Worm (Caenorhabditis elegans) whole organism, L1 larva: ENCODE data around the gene grk-2.

Source experiments
- C16A3.4 ChIP-seq: fragments of 150-350 bp; optimal IDR thresholded peaks from 2 replicates; lab custom pipeline; 2014; ENCODE audit warnings: missing biosample characterization, missing genetic modification characterization
- C34B4.2 ChIP-seq: sonication (generic microtip); optimal IDR thresholded peaks from 2 replicates; lab custom pipeline; 2017; ENCODE audit warnings: mild to moderate bottlenecking, missing genetic modification characterization, missing compliant biosample characterization
- Y116A8C.19 ChIP-seq: sonication (generic microtip); optimal IDR thresholded peaks from 2 replicates; lab custom pipeline; 2016; ENCODE audit warnings: missing compliant biosample characterization, missing genetic modification characterization, borderline replicate concordance
- ceh-63 ChIP-seq: fragments of 200-800 bp; sonication (Bioruptor generic); optimal IDR thresholded peaks from 2 replicates; lab custom pipeline; 2018; ENCODE audit warnings: mild to moderate bottlenecking, missing genetic modification characterization, missing compliant biosample characterization
- ceh-8 ChIP-seq: fragments of 200-800 bp; sonication (Bioruptor generic); optimal IDR thresholded peaks from 2 replicates; lab custom pipeline; 2018; ENCODE audit warnings: mild to moderate bottlenecking, missing genetic modification characterization, moderate library complexity, missing compliant biosample characterization
- ceh-82 ChIP-seq, 3 experiments: fragments of 150-350 bp in 1 of 3; sonication (generic microtip) in 2 of 3; optimal IDR thresholded peaks; 2 replicates each; lab custom pipeline; 2014 to 2017; ENCODE audit warnings: missing biosample characterization in 3 of 3, missing genetic modification characterization in 3 of 3
- ces-1 ChIP-seq: fragments of 150-350 bp; optimal IDR thresholded peaks from 2 replicates; lab custom pipeline; 2014; ENCODE audit warnings: missing biosample characterization, missing genetic modification reagents, missing genetic modification characterization
- dpl-1 ChIP-seq, 3 experiments: fragments of 150-350 bp in 2 of 3; sonication (generic microtip) in 1 of 3; optimal IDR thresholded peaks; 2 replicates each; lab custom pipeline; 2014 to 2017; ENCODE audit warnings: missing biosample characterization in 3 of 3, missing genetic modification characterization in 3 of 3, missing genetic modification reagents in 3 of 3
- dsc-1 ChIP-seq: sonication (generic microtip); optimal IDR thresholded peaks from 2 replicates; lab custom pipeline; 2016; ENCODE audit warnings: mild to moderate bottlenecking, missing genetic modification characterization, missing compliant biosample characterization
- efl-1 ChIP-seq, 4 experiments: fragments of 150-350 bp; optimal IDR thresholded peaks in 3 of 4; peaks in 1 of 4; 1 replicate in 1 of 4; 2 replicates in 3 of 4; lab custom pipeline; 2014; ENCODE audit warnings: missing biosample characterization in 2 of 4, missing genetic modification characterization in 2 of 4, missing genetic modification reagents in 2 of 4
- egl-13 ChIP-seq: sonication (generic microtip); optimal IDR thresholded peaks from 2 replicates; lab custom pipeline; 2016; ENCODE audit warnings: missing genotype, missing genetic modification reagents, missing genetic modification characterization, missing compliant biosample characterization
- elt-2 ChIP-seq: sonication (generic microtip); optimal IDR thresholded peaks from 2 replicates; lab custom pipeline; 2016; ENCODE audit warnings: missing genetic modification characterization, mild to moderate bottlenecking, inconsistent platforms, missing compliant biosample characterization, missing genetic modification reagents
- ets-5 ChIP-seq: fragments of 200-800 bp; sonication (Bioruptor generic); IDR thresholded peaks from 2 replicates; pipeline ENCODE4 v1.3.6; 2022; ENCODE audit warnings: missing genetic modification characterization, missing compliant biosample characterization
- fkh-10 ChIP-seq: sonication (generic microtip); optimal IDR thresholded peaks from 2 replicates; lab custom pipeline; 2017; ENCODE audit warnings: missing biosample characterization, missing genetic modification reagents, missing genetic modification characterization
- fkh-4 ChIP-seq: sonication (generic microtip); optimal IDR thresholded peaks from 2 replicates; lab custom pipeline; 2016; ENCODE audit warnings: missing compliant biosample characterization, missing genetic modification characterization, borderline replicate concordance
- fkh-8 ChIP-seq: sonication (generic microtip); optimal IDR thresholded peaks from 2 replicates; lab custom pipeline; 2016; ENCODE audit warnings: mild to moderate bottlenecking, missing genetic modification characterization, missing compliant biosample characterization
- isw-1 ChIP-seq: fragments of 200-800 bp; sonication (Bioruptor generic); IDR thresholded peaks from 2 replicates; pipeline ENCODE4 v1.3.6; 2022; ENCODE audit warnings: missing genetic modification characterization, missing compliant biosample characterization
- jun-1 ChIP-seq: fragments of 150-350 bp; optimal IDR thresholded peaks from 2 replicates; lab custom pipeline; 2014; ENCODE audit warnings: missing biosample characterization, missing genetic modification reagents, missing genetic modification characterization
- lin-14 ChIP-seq: fragments of 200-800 bp; sonication (Bioruptor generic); optimal IDR thresholded peaks from 2 replicates; lab custom pipeline; 2018; ENCODE audit warnings: mild to moderate bottlenecking, missing genetic modification characterization, moderate library complexity, missing compliant biosample characterization
- lin-35 ChIP-seq, 2 experiments: fragments of 150-350 bp; optimal IDR thresholded peaks; 2 replicates each; lab custom pipeline; 2014; ENCODE audit warnings: missing biosample characterization in 2 of 2, missing genetic modification characterization in 2 of 2, missing genetic modification reagents in 2 of 2
- lin-39 ChIP-seq: fragments of 150-350 bp; optimal IDR thresholded peaks from 2 replicates; lab custom pipeline; 2014; ENCODE audit warnings: missing biosample characterization, missing genetic modification reagents, missing genetic modification characterization
- lsy-2 ChIP-seq, 2 experiments: fragments of 150-350 bp; optimal IDR thresholded peaks; 2 replicates each; lab custom pipeline; 2014; ENCODE audit warnings: missing biosample characterization in 2 of 2, missing genetic modification characterization in 2 of 2
- mab-9 ChIP-seq: fragments of 200-800 bp; sonication (Bioruptor generic); IDR thresholded peaks from 2 replicates; pipeline ENCODE4 v1.3.6; 2022; ENCODE audit warnings: missing genetic modification reagents, missing genetic modification characterization, missing compliant biosample characterization
- mdl-1 ChIP-seq, 2 experiments: fragments of 150-350 bp; optimal IDR thresholded peaks; 2 replicates each; lab custom pipeline; 2014 to 2017; ENCODE audit warnings: missing biosample characterization in 2 of 2, missing genetic modification characterization in 2 of 2, inconsistent platforms in 1 of 2
- mef-2 ChIP-seq: fragments of 150-350 bp; optimal IDR thresholded peaks from 2 replicates; lab custom pipeline; 2014; ENCODE audit warnings: missing biosample characterization, missing genetic modification characterization
- mep-1 ChIP-seq: fragments of 150-350 bp; optimal IDR thresholded peaks from 2 replicates; lab custom pipeline; 2014; ENCODE audit warnings: missing biosample characterization, missing genetic modification characterization
- nhr-12 ChIP-seq: sonication (generic microtip); optimal IDR thresholded peaks from 2 replicates; lab custom pipeline; 2017; ENCODE audit warnings: missing biosample characterization, missing genetic modification characterization
- nhr-19 ChIP-seq: fragments of 200-800 bp; sonication (Bioruptor generic); conservative IDR thresholded peaks from 2 replicates; pipeline ENCODE4 v1.3.6; 2022; ENCODE audit warnings: missing genetic modification characterization, missing compliant biosample characterization
- nhr-20 ChIP-seq: sonication (generic microtip); optimal IDR thresholded peaks from 2 replicates; lab custom pipeline; 2016; ENCODE audit warnings: mild to moderate bottlenecking, missing genetic modification characterization, missing compliant biosample characterization
- nhr-47 ChIP-seq: sonication (generic microtip); optimal IDR thresholded peaks from 2 replicates; lab custom pipeline; 2016; ENCODE audit warnings: mild to moderate bottlenecking, missing genetic modification characterization, moderate library complexity, missing compliant biosample characterization
- nhr-71 ChIP-seq: sonication (generic microtip); optimal IDR thresholded peaks from 2 replicates; lab custom pipeline; 2016; ENCODE audit warnings: mild to moderate bottlenecking, missing genetic modification characterization, moderate library complexity, missing compliant biosample characterization
- nhr-85 ChIP-seq: sonication (generic microtip); peaks from one replicate; lab custom pipeline; 2016; ENCODE audit warnings: missing genetic modification characterization, inconsistent platforms, missing compliant biosample characterization
- pax-3 ChIP-seq: fragments of 200-800 bp; sonication (Bioruptor generic); optimal IDR thresholded peaks from 2 replicates; lab custom pipeline; 2018; ENCODE audit warnings: mild to moderate bottlenecking, missing genetic modification characterization, moderate library complexity, missing compliant biosample characterization
- rnt-1 ChIP-seq: sonication (generic microtip); optimal IDR thresholded peaks from 2 replicates; lab custom pipeline; 2016; ENCODE audit warnings: mild to moderate bottlenecking, missing genetic modification characterization, moderate library complexity, missing compliant biosample characterization
- snu-23 ChIP-seq: sonication (generic microtip); optimal IDR thresholded peaks from 2 replicates; lab custom pipeline; 2016; ENCODE audit warnings: missing genetic modification characterization, missing compliant biosample characterization
- swsn-7 ChIP-seq: sonication (generic microtip); optimal IDR thresholded peaks from 2 replicates; lab custom pipeline; 2016; ENCODE audit warnings: missing genetic modification characterization, missing compliant biosample characterization
- tbx-2 ChIP-seq: sonication (generic microtip); optimal IDR thresholded peaks from 2 replicates; lab custom pipeline; 2016; ENCODE audit warnings: missing genetic modification characterization, missing compliant biosample characterization
- unc-130 ChIP-seq: fragments of 150-350 bp; optimal IDR thresholded peaks from 2 replicates; lab custom pipeline; 2017; ENCODE audit warnings: missing biosample characterization, missing genetic modification characterization, inconsistent platforms
- unc-86 ChIP-seq: sonication (generic microtip); optimal IDR thresholded peaks from 2 replicates; lab custom pipeline; 2016; ENCODE audit warnings: missing genetic modification characterization, missing compliant biosample characterization
- unc-98 ChIP-seq: fragments of 200-800 bp; sonication (Bioruptor generic); IDR thresholded peaks from 2 replicates; pipeline ENCODE4 v1.3.6; 2022; ENCODE audit warnings: missing genetic modification characterization, missing compliant biosample characterization
- vab-15 ChIP-seq: sonication (generic microtip); optimal IDR thresholded peaks from 2 replicates; lab custom pipeline; 2017; ENCODE audit warnings: missing genotype, mild to moderate bottlenecking, missing genetic modification characterization, missing compliant biosample characterization
- xbp-1 ChIP-seq: sonication (generic microtip); optimal IDR thresholded peaks from 2 replicates; lab custom pipeline; 2016; ENCODE audit warnings: missing genetic modification characterization, missing compliant biosample characterization
- zag-1 ChIP-seq: fragments of 150-350 bp; optimal IDR thresholded peaks from 2 replicates; lab custom pipeline; 2014; ENCODE audit warnings: missing biosample characterization, missing genetic modification characterization
- zip-4 ChIP-seq: fragments of 200-800 bp; sonication (Bioruptor generic); optimal IDR thresholded peaks from 2 replicates; lab custom pipeline; 2018; ENCODE audit warnings: mild to moderate bottlenecking, missing genetic modification characterization, moderate library complexity, missing compliant biosample characterization
- ztf-11 ChIP-seq, 2 experiments: sonication (generic microtip); optimal IDR thresholded peaks; 2 replicates each; lab custom pipeline; 2016 to 2017; ENCODE audit warnings: missing genetic modification characterization in 2 of 2, missing biosample characterization in 1 of 2, missing compliant biosample characterization in 1 of 2

The grk-2 gene

DNA sequence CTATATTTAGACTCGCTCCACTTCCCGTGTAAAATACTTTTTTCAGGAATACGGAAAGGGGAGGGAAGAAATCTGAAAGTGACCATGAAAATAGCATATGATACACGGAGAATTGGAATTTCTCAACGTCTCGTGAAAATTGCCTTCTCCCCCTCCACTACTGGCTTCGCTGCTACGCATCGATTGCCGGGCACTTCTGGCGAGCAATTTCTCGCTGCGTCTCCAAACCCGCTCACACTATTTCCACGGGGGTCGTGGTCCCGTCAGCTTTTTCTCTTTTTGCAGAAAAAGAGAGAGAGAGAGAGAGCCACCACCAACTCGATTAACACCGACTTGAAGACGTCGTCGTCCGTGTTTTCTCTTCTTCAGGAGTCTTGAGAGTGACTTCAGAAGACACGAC, 4.9 kb upstream of the grk-2 start:
- TF ChIP-seq C16A3.4 (tag; lab: Kevin White, UChicago) = no peak
- TF ChIP-seq egl-13 = peak; percentile 75
- peak; percentile 62 for TF ChIP-seq isw-1
- peak; percentile 65 for TF ChIP-seq tbx-2 (tag; lab: Kevin White, UChicago)
- TF ChIP-seq nhr-20 (tag; lab: Kevin White, UChicago) = peak; percentile 17
- TF ChIP-seq efl-1 (optimal IDR thresholded peaks at IDR 0.05; lab: Kevin White, UChicago) = peak; percentile 21 to 25
- TF ChIP-seq efl-1 (GFP tag; optimal IDR thresholded peaks at IDR 0.05 in 1 of 2; lab: Kevin White, UChicago) = no peak
- no peak for TF ChIP-seq ztf-11 (tag; optimal IDR thresholded peaks at IDR 0.05; lab: Kevin White, UChicago)
- peak; percentile 78 for TF ChIP-seq unc-86 (tag; lab: Kevin White, UChicago)
- peak; percentile 81 for TF ChIP-seq nhr-71 (tag; lab: Kevin White, UChicago)
- TF ChIP-seq fkh-4 (tag; lab: Kevin White, UChicago) = no peak
- peak; percentile 29 for TF ChIP-seq mep-1 (tag; lab: Kevin White, UChicago)
- TF ChIP-seq swsn-7 (tag; lab: Kevin White, UChicago) = peak; percentile 73
- peak; percentile 18 to 63 for TF ChIP-seq lsy-2 (tag; optimal IDR thresholded peaks at IDR 0.05; lab: Kevin White, UChicago)
- TF ChIP-seq unc-98 (GFP tag; lab: Robert Waterston, UW) = no peak
- peak; percentile 83 for TF ChIP-seq mef-2 (tag; lab: Kevin White, UChicago)
- no peak for TF ChIP-seq ceh-63 (GFP tag; lab: Kevin White, UChicago)
- no peak for TF ChIP-seq nhr-85 (tag; lab: Kevin White, UChicago)
- no peak for TF ChIP-seq nhr-12
- peak in 1 of 2 experiments; percentile 47 for TF ChIP-seq lin-35 (GFP tag; optimal IDR thresholded peaks at IDR 0.05; lab: Kevin White, UChicago)
- no peak for TF ChIP-seq C34B4.2 (tag; lab: Kevin White, UChicago)
- TF ChIP-seq Y116A8C.19 (tag; lab: Kevin White, UChicago) = no peak
- TF ChIP-seq mab-9 (GFP tag; lab: Robert Waterston, UW) = no peak
- peak in 2 of 3 experiments; percentile 3 to 68 for TF ChIP-seq ceh-82 (tag; optimal IDR thresholded peaks at IDR 0.05; lab: Kevin White, UChicago)
- TF ChIP-seq jun-1 = no peak
- no peak for TF ChIP-seq lin-39 (tag; lab: Kevin White, UChicago)
- no peak for TF ChIP-seq ets-5
- peak; percentile 87 for TF ChIP-seq ces-1 (GFP tag; lab: Kevin White, UChicago)
- peak; percentile 81 for TF ChIP-seq fkh-10 (GFP tag; lab: Kevin White, UChicago)
- TF ChIP-seq fkh-8 (tag; lab: Kevin White, UChicago) = peak; percentile 88
- TF ChIP-seq nhr-19 = 0 out of 2 replicates have a peak, but pooled peaks have one; percentile 19
- no peak for TF ChIP-seq vab-15 (tag; lab: Kevin White, UChicago)
- TF ChIP-seq unc-130 (tag; lab: Kevin White, UChicago) = no peak
- no peak for TF ChIP-seq zip-4 (GFP tag; lab: Kevin White, UChicago)
- peak; percentile 17 for TF ChIP-seq dsc-1 (tag; lab: Kevin White, UChicago)
- TF ChIP-seq mdl-1 (tag; optimal IDR thresholded peaks at IDR 0.05; lab: Kevin White, UChicago) = peak in 1 of 2 experiments; percentile 2
- peak; percentile 3 for TF ChIP-seq pax-3 (tag; lab: Kevin White, UChicago)
- TF ChIP-seq snu-23 (GFP tag; lab: Kevin White, UChicago) = peak; percentile 57
- TF ChIP-seq ceh-8 = peak; percentile 16
- TF ChIP-seq elt-2 = no peak
- peak; percentile 39 for TF ChIP-seq xbp-1
- no peak for TF ChIP-seq zag-1
- TF ChIP-seq nhr-47 (tag; lab: Kevin White, UChicago) = peak; percentile 70
- peak; percentile 24 for TF ChIP-seq rnt-1 (tag; lab: Kevin White, UChicago)
- peak in 1 of 3 experiments; percentile 19 for TF ChIP-seq dpl-1 (GFP tag; optimal IDR thresholded peaks at IDR 0.05; lab: Kevin White, UChicago)
- peak; percentile 94 for TF ChIP-seq lin-14
- TF ChIP-seq, all 84 proteins: peak for 27
